Worm (Caenorhabditis elegans): ENCODE data around the gene F19B10.13.

- no peak for TF ChIP-seq dmd-4 (tag; optimal IDR thresholded peaks at IDR 0.05; ENCODE audit: borderline replicate concordance)
- no peak for TF ChIP-seq hlh-15 (tag; optimal IDR thresholded peaks at IDR 0.05)
- no peak for TF ChIP-seq elt-2 (tag; optimal IDR thresholded peaks at IDR 0.05)
- TF ChIP-seq hlh-8 (tag; optimal IDR thresholded peaks at IDR 0.05) = no peak
Measured at ce11 chrII:3626872-3627271, 35.2 kb upstream of the F19B10.13 start, which contains the start of gene M151.3.

Data from whole organism, late embryonic.